Worm (Caenorhabditis elegans) whole organism, L3 larva: ENCODE measurements around the gene F43C9.1.

Source experiments
- ama-1 ChIP-seq: fragments of 150-350 bp; optimal IDR thresholded peaks from 2 replicates; lab custom pipeline; 2018
- ceh-82 ChIP-seq: fragments of 150-350 bp; optimal IDR thresholded peaks from 2 replicates; lab custom pipeline; 2014; ENCODE audit warnings: missing biosample characterization, missing genetic modification characterization
- egl-5 ChIP-seq: fragments of 150-350 bp; optimal IDR thresholded peaks from 2 replicates; lab custom pipeline; 2017; ENCODE audit warnings: missing biosample characterization, missing genetic modification reagents, missing genetic modification characterization, inconsistent platforms
- elt-2 ChIP-seq: sonication (generic microtip); optimal IDR thresholded peaks from 2 replicates; lab custom pipeline; 2016; ENCODE audit warnings: missing genetic modification reagents, mild to moderate bottlenecking, missing genetic modification characterization, missing compliant biosample characterization
- elt-3 ChIP-seq, 3 experiments: fragments of 150-350 bp in 1 of 3; sonication (generic microtip) in 2 of 3; optimal IDR thresholded peaks; 2 replicates in 2 of 3; 4 replicates in 1 of 3; lab custom pipeline; 2014 to 2017; ENCODE audit warnings: missing biosample characterization in 3 of 3, missing genetic modification characterization in 3 of 3
- nhr-237 ChIP-seq: fragments of 150-350 bp; optimal IDR thresholded peaks from 2 replicates; lab custom pipeline; 2014; ENCODE audit warnings: missing biosample characterization, missing genetic modification characterization
- sea-2 ChIP-seq: fragments of 150-350 bp; sonication (generic microtip); optimal IDR thresholded peaks from 4 replicates; lab custom pipeline; 2014; ENCODE audit warnings: missing biosample characterization, missing genetic modification reagents, missing genetic modification characterization
- snpc-4 ChIP-seq: fragments of 150-350 bp; optimal IDR thresholded peaks from 2 replicates; lab custom pipeline; 2014; ENCODE audit warnings: missing biosample characterization, missing genetic modification characterization
- unc-62 ChIP-seq: fragments of 150-350 bp; sonication (generic microtip); optimal IDR thresholded peaks from 4 replicates; lab custom pipeline; 2014; ENCODE audit warnings: missing biosample characterization, missing genetic modification reagents, missing genetic modification characterization
- ztf-11 ChIP-seq: fragments of 150-350 bp; optimal IDR thresholded peaks from 2 replicates; lab custom pipeline; 2014; ENCODE audit warnings: missing biosample characterization, missing genetic modification characterization

DNA sequence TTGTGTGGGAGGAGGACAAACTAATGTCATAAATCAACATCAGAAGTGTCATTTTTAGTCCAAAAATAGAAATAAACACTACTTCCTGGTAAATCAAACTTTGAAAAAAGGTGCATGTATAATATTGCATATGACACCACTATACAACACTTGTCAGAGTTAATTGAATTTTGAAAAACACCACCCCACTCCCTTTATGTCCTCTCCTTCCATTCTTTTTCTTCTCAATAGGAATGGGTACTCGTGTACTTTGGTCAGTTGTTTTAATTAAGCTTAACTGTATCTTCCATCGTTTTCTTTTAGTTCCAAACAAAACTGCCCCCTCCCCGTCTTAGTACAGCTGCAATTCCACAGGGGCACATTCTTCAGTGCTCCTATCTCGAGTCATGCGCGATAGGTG, 5.6 kb upstream of the F43C9.1 start:
- TF ChIP-seq nhr-237 (tag; lab: Kevin White, UChicago): no peak
- no peak for TF ChIP-seq elt-2 (tag; lab: Kevin White, UChicago)
- TF ChIP-seq ceh-82 (tag; lab: Kevin White, UChicago): no peak
- TF ChIP-seq unc-62: no peak
- no peak for TF ChIP-seq ama-1 (lab: Kevin White, UChicago)
- no peak for TF ChIP-seq sea-2 (GFP tag; lab: Kevin White, UChicago)
- TF ChIP-seq snpc-4 (tag; lab: Kevin White, UChicago): no peak
- no peak for TF ChIP-seq elt-3 (tag; optimal IDR thresholded peaks at IDR 0.05; lab: Kevin White, UChicago)
- no peak for TF ChIP-seq egl-5
- no peak for TF ChIP-seq ztf-11 (tag; lab: Kevin White, UChicago)
